Worm (Caenorhabditis elegans): ENCODE results near the gene nhr-28.

The nhr-28 gene

ce11 chrX:16389273-16389672, 34.5 kb downstream of the nhr-28 start, which contains the start of gene let-2:
Gene let-2, minus strand, starts transcription at chrX:16389340.
- TF ChIP-seq flt-1 (GFP tag; IDR thresholded peaks at IDR 0.05), result 0 out of 2 replicates have a peak, but pooled peaks have one; percentile 16
- TF ChIP-seq klf-2 (GFP tag; conservative IDR thresholded peaks at IDR 0.05), result no peak

- TF ChIP-seq ref-1 (GFP tag; conservative IDR thresholded peaks at IDR 0.05) (no peak), ztf-23 (GFP tag; IDR thresholded peaks at IDR 0.05) (no peak), flt-1 (GFP tag; IDR thresholded peaks at IDR 0.05) (no peak), ztf-29 (GFP tag; IDR thresholded peaks at IDR 0.05) (no peak), klf-2 (GFP tag; conservative IDR thresholded peaks at IDR 0.05) (no peak), cog-1 (tag; optimal IDR thresholded peaks at IDR 0.05) (no peak), T22C8.4 (GFP tag; IDR thresholded peaks at IDR 0.05) (no peak), med-1 (GFP tag; optimal IDR thresholded peaks at IDR 0.05; ENCODE audit: insufficient read depth) (no peak), tab-1 (GFP tag; IDR thresholded peaks at IDR 0.05) (no peak)
Observed at ce11 chrX:16389973-16390372, 35.2 kb downstream of the nhr-28 start.

- TF ChIP-seq ref-1 (GFP tag; conservative IDR thresholded peaks at IDR 0.05), result no peak
- no peak for TF ChIP-seq cog-1 (tag; optimal IDR thresholded peaks at IDR 0.05)
- TF ChIP-seq flt-1 (GFP tag; IDR thresholded peaks at IDR 0.05), result no peak
- no peak for TF ChIP-seq tab-1 (GFP tag; IDR thresholded peaks at IDR 0.05)
- TF ChIP-seq med-1 (GFP tag; optimal IDR thresholded peaks at IDR 0.05; ENCODE audit: insufficient read depth), result no peak
- TF ChIP-seq ztf-23 (GFP tag; IDR thresholded peaks at IDR 0.05), result no peak
- no peak for TF ChIP-seq ztf-29 (GFP tag; IDR thresholded peaks at IDR 0.05)
Observed at ce11 chrX:16391110-16391509, 36.3 kb downstream of the nhr-28 start.

ce11 chrX:16392107-16392506, 37.3 kb downstream of the nhr-28 start:
- TF ChIP-seq klf-2 (GFP tag; conservative IDR thresholded peaks at IDR 0.05) (no peak), ref-1 (GFP tag; conservative IDR thresholded peaks at IDR 0.05) (0 out of 2 replicates have a peak, but pooled peaks have one; percentile 6), ztf-29 (GFP tag; IDR thresholded peaks at IDR 0.05) (no peak), ztf-23 (GFP tag; IDR thresholded peaks at IDR 0.05) (no peak), cog-1 (tag; optimal IDR thresholded peaks at IDR 0.05) (peak; percentile 1), flt-1 (GFP tag; IDR thresholded peaks at IDR 0.05) (no peak), T22C8.4 (GFP tag; IDR thresholded peaks at IDR 0.05) (no peak), med-1 (GFP tag; optimal IDR thresholded peaks at IDR 0.05; ENCODE audit: insufficient read depth) (no peak), tab-1 (GFP tag; IDR thresholded peaks at IDR 0.05) (0 out of 2 replicates have a peak, but pooled peaks have one; percentile 15)

- TF ChIP-seq cog-1 (tag; optimal IDR thresholded peaks at IDR 0.05), result no peak
- TF ChIP-seq med-1 (GFP tag; optimal IDR thresholded peaks at IDR 0.05; ENCODE audit: insufficient read depth), result no peak
- no peak for TF ChIP-seq ztf-29 (GFP tag; IDR thresholded peaks at IDR 0.05)
- TF ChIP-seq flt-1 (GFP tag; IDR thresholded peaks at IDR 0.05), result no peak
- no peak for TF ChIP-seq tab-1 (GFP tag; IDR thresholded peaks at IDR 0.05)
- no peak for TF ChIP-seq T22C8.4 (GFP tag; IDR thresholded peaks at IDR 0.05)
- no peak for TF ChIP-seq ztf-23 (GFP tag; IDR thresholded peaks at IDR 0.05)
- TF ChIP-seq klf-2 (GFP tag; conservative IDR thresholded peaks at IDR 0.05), result no peak
- no peak for TF ChIP-seq ref-1 (GFP tag; conservative IDR thresholded peaks at IDR 0.05)
Observed at ce11 chrX:16398420-16398925, 43.7 kb downstream of the nhr-28 start, which contains the start of gene F01G12.18. Gene F01G12.18, minus strand, starts transcription at chrX:16398470.

ce11 chrX:16400897-16401296, 46.1 kb downstream of the nhr-28 start:
- TF ChIP-seq ztf-29 (GFP tag; IDR thresholded peaks at IDR 0.05) (no peak), flt-1 (GFP tag; IDR thresholded peaks at IDR 0.05) (no peak), ztf-23 (GFP tag; IDR thresholded peaks at IDR 0.05) (no peak), tab-1 (GFP tag; IDR thresholded peaks at IDR 0.05) (no peak), klf-2 (GFP tag; conservative IDR thresholded peaks at IDR 0.05) (no peak), cog-1 (tag; optimal IDR thresholded peaks at IDR 0.05) (no peak), T22C8.4 (GFP tag; IDR thresholded peaks at IDR 0.05) (no peak)

DNA sequence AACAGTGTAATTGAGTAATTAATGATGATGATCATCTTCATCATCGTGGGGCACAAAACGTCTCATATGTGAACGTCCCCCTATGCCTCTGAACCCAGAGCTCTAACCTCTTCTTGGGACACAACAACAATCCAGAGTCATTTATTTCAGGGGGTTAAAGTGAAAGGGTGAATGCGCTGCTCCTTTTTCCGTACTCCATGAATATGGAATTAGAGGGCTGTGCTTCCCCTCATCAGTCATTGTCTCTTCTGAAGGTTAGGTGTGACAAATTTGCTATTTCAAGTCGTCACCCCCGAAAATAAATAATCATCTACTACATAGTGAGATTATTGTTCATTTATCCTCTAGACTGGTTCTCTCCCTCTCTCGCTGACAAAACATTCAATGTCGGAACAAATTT, 47.5 kb downstream of the nhr-28 start:
- TF ChIP-seq ztf-29 (GFP tag; IDR thresholded peaks at IDR 0.05) (no peak), klf-2 (GFP tag; conservative IDR thresholded peaks at IDR 0.05) (no peak), T22C8.4 (GFP tag; IDR thresholded peaks at IDR 0.05) (no peak), cog-1 (tag; optimal IDR thresholded peaks at IDR 0.05) (no peak), med-1 (GFP tag; optimal IDR thresholded peaks at IDR 0.05; ENCODE audit: insufficient read depth) (no peak), flt-1 (GFP tag; IDR thresholded peaks at IDR 0.05) (no peak), tab-1 (GFP tag; IDR thresholded peaks at IDR 0.05) (no peak), ztf-23 (GFP tag; IDR thresholded peaks at IDR 0.05) (no peak), ref-1 (GFP tag; conservative IDR thresholded peaks at IDR 0.05) (no peak)

DNA sequence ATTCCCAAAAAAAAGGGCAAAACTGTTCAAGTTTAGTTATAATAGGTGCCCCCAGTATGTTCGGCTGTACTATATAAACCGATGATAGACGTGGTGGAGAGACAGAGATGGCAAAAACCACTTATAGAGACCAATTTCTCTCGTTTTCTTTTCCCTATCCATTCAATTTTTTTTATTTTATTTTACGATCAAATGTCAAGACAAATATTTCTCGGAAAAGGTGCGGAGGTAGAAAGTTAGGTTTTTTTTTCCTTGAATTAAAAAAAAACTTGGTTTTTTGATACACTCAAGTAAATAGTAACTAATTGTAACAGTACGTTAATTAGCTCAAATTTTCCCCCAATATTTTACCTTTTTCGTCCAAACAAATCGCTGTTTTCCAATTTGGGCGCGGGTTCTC, 48.0 kb downstream of the nhr-28 start:
- no peak for TF ChIP-seq med-1 (GFP tag; optimal IDR thresholded peaks at IDR 0.05; ENCODE audit: insufficient read depth)
- no peak for TF ChIP-seq tab-1 (GFP tag; IDR thresholded peaks at IDR 0.05)
- no peak for TF ChIP-seq cog-1 (tag; optimal IDR thresholded peaks at IDR 0.05)
- no peak for TF ChIP-seq flt-1 (GFP tag; IDR thresholded peaks at IDR 0.05)
- no peak for TF ChIP-seq T22C8.4 (GFP tag; IDR thresholded peaks at IDR 0.05)
- TF ChIP-seq ref-1 (GFP tag; conservative IDR thresholded peaks at IDR 0.05), result no peak
- no peak for TF ChIP-seq klf-2 (GFP tag; conservative IDR thresholded peaks at IDR 0.05)
- TF ChIP-seq ztf-23 (GFP tag; IDR thresholded peaks at IDR 0.05), result no peak
- no peak for TF ChIP-seq ztf-29 (GFP tag; IDR thresholded peaks at IDR 0.05)

DNA sequence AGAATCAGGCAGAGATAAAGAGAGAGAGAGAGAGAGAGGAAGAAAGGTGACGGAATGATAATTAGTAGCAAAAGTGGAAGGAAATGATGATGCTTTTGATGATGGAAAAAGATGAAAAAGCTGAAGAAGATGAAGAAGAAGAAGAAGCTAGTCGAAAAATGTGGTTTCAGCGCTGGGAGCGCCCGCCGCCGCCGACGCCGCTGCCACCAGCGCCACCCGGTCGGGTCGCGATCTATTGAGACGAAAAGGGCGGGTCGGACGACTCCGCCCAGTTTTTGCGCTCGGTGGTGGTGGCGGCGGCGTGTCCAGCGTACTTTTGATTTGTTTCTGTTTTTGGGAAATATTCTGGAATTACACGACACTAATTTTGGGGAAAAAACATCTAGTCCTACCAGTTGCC, 48.6 kb downstream of the nhr-28 start:
- TF ChIP-seq flt-1 (GFP tag; IDR thresholded peaks at IDR 0.05) (0 out of 2 replicates have a peak, but pooled peaks have one; percentile 28), ztf-23 (GFP tag; IDR thresholded peaks at IDR 0.05) (no peak)

DNA sequence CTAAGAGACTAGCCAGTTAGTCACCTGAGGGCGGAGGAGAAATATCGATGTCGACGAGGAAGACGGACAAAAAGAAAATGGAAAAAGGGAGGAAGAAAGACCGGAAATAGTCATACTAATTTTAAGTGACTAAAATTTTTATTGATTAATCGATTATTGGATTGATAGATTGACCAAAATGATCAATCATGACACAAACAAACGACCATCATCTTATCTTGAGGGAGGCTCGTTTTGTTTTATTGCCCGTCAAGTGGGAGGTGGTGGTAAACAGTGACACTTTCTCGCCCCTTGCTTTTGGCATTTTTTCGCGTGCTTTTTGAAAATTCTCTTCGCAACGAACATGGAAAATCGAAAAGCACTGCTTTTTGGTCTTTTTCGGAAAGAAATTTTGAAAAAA, 50.0 kb downstream of the nhr-28 start:
- TF ChIP-seq ztf-29 (GFP tag; IDR thresholded peaks at IDR 0.05) (no peak), tab-1 (GFP tag; IDR thresholded peaks at IDR 0.05) (no peak), cog-1 (tag; optimal IDR thresholded peaks at IDR 0.05) (no peak), T22C8.4 (GFP tag; IDR thresholded peaks at IDR 0.05) (no peak), flt-1 (GFP tag; IDR thresholded peaks at IDR 0.05) (no peak), klf-2 (GFP tag; conservative IDR thresholded peaks at IDR 0.05) (no peak)
